Worm (Caenorhabditis elegans) whole organism, L2 larva: ENCODE data around the gene srlf-20.

ENCODE experiments used
- F13H6.1 ChIP-seq: sonication (generic microtip); optimal IDR thresholded peaks from 2 replicates; lab custom pipeline; 2016; ENCODE audit warnings: missing genetic modification characterization, missing compliant biosample characterization
- R02D3.7 ChIP-seq: fragments of 150-350 bp; optimal IDR thresholded peaks from 2 replicates; lab custom pipeline; 2014; ENCODE audit warnings: missing biosample characterization, missing genetic modification characterization
- Y55F3AM.14 ChIP-seq: fragments of 200-800 bp; sonication (Bioruptor generic); optimal IDR thresholded peaks from 2 replicates; lab custom pipeline; 2018; ENCODE audit warnings: mild to moderate bottlenecking, missing genetic modification characterization, missing compliant biosample characterization
- ceh-16 ChIP-seq: fragments of 150-350 bp; optimal IDR thresholded peaks from 2 replicates; lab custom pipeline; 2014; ENCODE audit warnings: missing biosample characterization, missing genetic modification characterization
- ceh-82 ChIP-seq: fragments of 150-350 bp; optimal IDR thresholded peaks from 2 replicates; lab custom pipeline; 2014; ENCODE audit warnings: missing biosample characterization, missing genetic modification characterization
- elt-1 ChIP-seq: fragments of 150-350 bp; optimal IDR thresholded peaks from 2 replicates; lab custom pipeline; 2014; ENCODE audit warnings: missing biosample characterization, missing genetic modification characterization
- mab-5 ChIP-seq: fragments of 150-350 bp; optimal IDR thresholded peaks from 2 replicates; lab custom pipeline; 2014; ENCODE audit warnings: missing biosample characterization, missing genetic modification characterization
- mbf-1 ChIP-seq: sonication (generic microtip); optimal IDR thresholded peaks from 2 replicates; lab custom pipeline; 2017; ENCODE audit warnings: missing biosample characterization, missing genetic modification characterization
- mdl-1 ChIP-seq, 2 experiments: fragments of 150-350 bp in 1 of 2; sonication (generic microtip) in 1 of 2; optimal IDR thresholded peaks; 2 replicates each; lab custom pipeline; 2017; ENCODE audit warnings: missing biosample characterization in 2 of 2, missing genetic modification characterization in 2 of 2
- nhr-12 ChIP-seq: fragments of 150-350 bp; optimal IDR thresholded peaks from 2 replicates; lab custom pipeline; 2014; ENCODE audit warnings: missing biosample characterization, missing genetic modification characterization
- nhr-237 ChIP-seq: fragments of 150-350 bp; optimal IDR thresholded peaks from 2 replicates; lab custom pipeline; 2014; ENCODE audit warnings: missing biosample characterization, missing genetic modification characterization
- nhr-6 ChIP-seq: fragments of 150-350 bp; optimal IDR thresholded peaks from 2 replicates; lab custom pipeline; 2014; ENCODE audit warnings: missing biosample characterization, missing genetic modification characterization
- sem-4 ChIP-seq: fragments of 150-350 bp; optimal IDR thresholded peaks from 2 replicates; lab custom pipeline; 2014; ENCODE audit warnings: missing biosample characterization, missing genetic modification reagents, missing genetic modification characterization
- sma-3 ChIP-seq: sonication (generic microtip); optimal IDR thresholded peaks from 2 replicates; lab custom pipeline; 2016; ENCODE audit warnings: missing genetic modification reagents, missing genetic modification characterization, missing compliant biosample characterization
- sma-9 ChIP-seq, 2 experiments: fragments of 150-350 bp in 1 of 2; sonication (generic microtip) in 1 of 2; optimal IDR thresholded peaks; 2 replicates each; lab custom pipeline; 2014 to 2016; ENCODE audit warnings: missing genetic modification characterization in 2 of 2, mild to moderate bottlenecking in 1 of 2, missing biosample characterization in 1 of 2, missing compliant biosample characterization in 1 of 2, missing genetic modification reagents in 1 of 2, moderate library complexity in 1 of 2
- snpc-4 ChIP-seq: fragments of 150-350 bp; optimal IDR thresholded peaks from 2 replicates; lab custom pipeline; 2014; ENCODE audit warnings: missing biosample characterization, missing genetic modification characterization
- unc-55 ChIP-seq: fragments of 150-350 bp; sonication (generic microtip); optimal IDR thresholded peaks from 3 replicates; lab custom pipeline; 2014; ENCODE audit warnings: missing biosample characterization, missing genetic modification reagents, missing genetic modification characterization
- unc-62 ChIP-seq: fragments of 150-350 bp; optimal IDR thresholded peaks from 2 replicates; lab custom pipeline; 2014; ENCODE audit warnings: missing biosample characterization, missing genetic modification reagents, missing genetic modification characterization
- ztf-1 ChIP-seq: fragments of 200-800 bp; sonication (Bioruptor generic); conservative IDR thresholded peaks from 2 replicates; pipeline ENCODE4 v1.3.6; 2022; ENCODE audit warnings: missing genetic modification characterization, missing compliant biosample characterization
- ztf-11 ChIP-seq: sonication (generic microtip); optimal IDR thresholded peaks from 2 replicates; lab custom pipeline; 2017; ENCODE audit warnings: missing biosample characterization, missing genetic modification characterization

srlf-20 gene

ce11 chrV:942556-942955, 48.8 kb downstream of the srlf-20 start:
- TF ChIP-seq sma-3 (GFP tag; lab: Kevin White, UChicago): no peak
- no peak for TF ChIP-seq mab-5 (tag; lab: Kevin White, UChicago)
- TF ChIP-seq sem-4 (tag; lab: Kevin White, UChicago): no peak
- no peak for TF ChIP-seq nhr-12 (tag; lab: Kevin White, UChicago)
- TF ChIP-seq nhr-6 (tag; lab: Kevin White, UChicago): no peak
- TF ChIP-seq nhr-237 (tag; lab: Kevin White, UChicago): no peak
- TF ChIP-seq ztf-1 (GFP tag; lab: Robert Waterston, UW): no peak
- no peak for TF ChIP-seq ceh-82
- TF ChIP-seq ceh-16 (tag; lab: Kevin White, UChicago): no peak
- no peak for TF ChIP-seq snpc-4 (tag; lab: Kevin White, UChicago)
- TF ChIP-seq sma-9 (GFP tag; optimal IDR thresholded peaks at IDR 0.05; lab: Kevin White, UChicago): no peak
- no peak for TF ChIP-seq sma-9 (tag; optimal IDR thresholded peaks at IDR 0.05; lab: Kevin White, UChicago)
- TF ChIP-seq Y55F3AM.14 (GFP tag; lab: Kevin White, UChicago): no peak
- no peak for TF ChIP-seq F13H6.1 (tag; lab: Kevin White, UChicago)
- no peak for TF ChIP-seq unc-62 (GFP tag; lab: Kevin White, UChicago)
- no peak for TF ChIP-seq elt-1
- TF ChIP-seq unc-55 (GFP tag; lab: Kevin White, UChicago): no peak
- no peak for TF ChIP-seq R02D3.7 (tag; lab: Kevin White, UChicago)
- no peak for TF ChIP-seq ztf-11 (tag; lab: Kevin White, UChicago)
- no peak for TF ChIP-seq mbf-1 (tag; lab: Kevin White, UChicago)
- TF ChIP-seq mdl-1 (tag; optimal IDR thresholded peaks at IDR 0.05; lab: Kevin White, UChicago): no peak
